Worm (Caenorhabditis elegans) whole organism, young adult: ENCODE results near the gene cutl-18.

ENCODE experiments used
- B0336.3 ChIP-seq: fragments of 200-800 bp; sonication (Bioruptor generic); IDR thresholded peaks from 2 replicates; pipeline ENCODE4 v1.3.6; 2022; ENCODE audit warnings: missing genetic modification characterization, missing compliant biosample characterization
- F23B12.7 ChIP-seq: sonication (generic microtip); optimal IDR thresholded peaks from 2 replicates; lab custom pipeline; 2017; ENCODE audit warnings: missing genetic modification characterization, mild to moderate bottlenecking, missing compliant biosample characterization, antibody characterized with exemption, moderate library complexity; ENCODE audit not compliant: insufficient read depth
- Y95B8A.8 ChIP-seq: fragments of 200-800 bp; sonication (Bioruptor generic); IDR thresholded peaks from 2 replicates; pipeline ENCODE4 v1.3.6; 2022; ENCODE audit warnings: missing genetic modification reagents, missing genetic modification characterization, missing compliant biosample characterization
- ama-1 ChIP-seq, 3 experiments: fragments of 150-350 bp in 1 of 3; sonication (generic microtip) in 2 of 3; optimal IDR thresholded peaks; 2 replicates each; lab custom pipeline; 2014 to 2018; ENCODE audit warnings: missing biosample characterization in 2 of 3, missing genetic modification characterization in 2 of 3, missing genetic modification reagents in 2 of 3
- ceh-91 ChIP-seq: fragments of 200-800 bp; sonication (Bioruptor generic); IDR thresholded peaks from 2 replicates; pipeline ENCODE4 v1.3.6; 2022; ENCODE audit warnings: missing genetic modification reagents, missing genetic modification characterization, missing compliant biosample characterization
- dox-1 ChIP-seq: fragments of 200-800 bp; sonication (Bioruptor generic); IDR thresholded peaks from 2 replicates; pipeline ENCODE4 v1.3.6; 2022; ENCODE audit warnings: missing genetic modification reagents, missing genetic modification characterization, missing compliant biosample characterization
- lin-54 ChIP-seq: fragments of 200-800 bp; sonication (Bioruptor generic); optimal IDR thresholded peaks from 2 replicates; lab custom pipeline; 2018; ENCODE audit warnings: mild to moderate bottlenecking, missing genetic modification characterization, missing compliant biosample characterization
- madf-6 ChIP-seq: fragments of 200-800 bp; sonication (Bioruptor generic); IDR thresholded peaks from 2 replicates; pipeline ENCODE4 v1.3.6; 2022; ENCODE audit warnings: missing genetic modification reagents, missing genetic modification characterization, missing compliant biosample characterization
- pbrm-1 ChIP-seq: fragments of 200-800 bp; sonication (Bioruptor generic); IDR thresholded peaks from 2 replicates; pipeline ENCODE4 v1.3.6; 2022; ENCODE audit warnings: missing genetic modification reagents, missing genetic modification characterization, missing compliant biosample characterization
- pha-4 ChIP-seq: fragments of 150-350 bp; sonication (generic microtip); optimal IDR thresholded peaks from 2 replicates; lab custom pipeline; 2014; ENCODE audit warnings: missing biosample characterization, missing genetic modification reagents, missing genetic modification characterization
- snpc-4 ChIP-seq, 5 experiments: fragments of 150-350 bp in 1 of 5; sonication (generic microtip) in 4 of 5; optimal IDR thresholded peaks; 2 replicates each; lab custom pipeline; 2014 to 2018; ENCODE audit warnings: missing genetic modification characterization in 5 of 5, missing biosample characterization in 3 of 5, antibody characterized with exemption in 2 of 5, mild to moderate bottlenecking in 2 of 5, missing compliant biosample characterization in 2 of 5, missing genotype in 2 of 5, moderate library complexity in 2 of 5, missing genetic modification reagents in 1 of 5
- tbp1 ChIP-seq: fragments of 200-800 bp; sonication (Bioruptor generic); optimal IDR thresholded peaks from 2 replicates; lab custom pipeline; 2018; ENCODE audit warnings: mild to moderate bottlenecking, missing genetic modification characterization, missing compliant biosample characterization
- unc-62 ChIP-seq: fragments of 150-350 bp; optimal IDR thresholded peaks from 2 replicates; lab custom pipeline; 2014; ENCODE audit warnings: missing biosample characterization, missing genetic modification reagents, missing genetic modification characterization

DNA sequence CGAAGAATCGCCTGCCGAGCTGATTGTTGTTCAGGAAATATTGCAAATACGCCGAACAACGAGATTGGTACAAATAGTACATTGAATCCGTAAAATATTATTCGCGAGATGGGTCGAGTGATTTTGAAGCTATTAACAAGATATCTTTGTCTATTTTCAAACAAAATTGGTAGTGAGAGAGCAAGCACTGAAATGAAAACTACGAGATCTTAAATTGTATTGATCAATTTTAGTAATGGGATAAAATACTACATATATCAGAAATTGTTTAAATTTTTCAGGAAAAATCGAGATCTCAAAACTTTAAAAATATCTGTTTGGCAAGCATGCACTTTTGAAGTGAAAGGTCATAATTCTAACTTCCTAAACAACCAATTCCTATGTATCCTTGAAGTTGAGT, 12.5 kb downstream of the cutl-18 start:
- TF ChIP-seq pbrm-1 (GFP tag; lab: Robert Waterston, UW) (no peak), pha-4 (tag; lab: Kevin White, UChicago) (no peak), ceh-91 (GFP tag; lab: Robert Waterston, UW) (no peak), snpc-4 (GFP tag; optimal IDR thresholded peaks at IDR 0.05; lab: Kevin White, UChicago) (no peak), snpc-4 (tag; optimal IDR thresholded peaks at IDR 0.05; lab: Kevin White, UChicago) (no peak), madf-6 (GFP tag; lab: Robert Waterston, UW) (no peak), unc-62 (no peak), lin-54 (GFP tag; lab: Kevin White, UChicago) (no peak), ama-1 (optimal IDR thresholded peaks at IDR 0.05; lab: Kevin White, UChicago) (no peak), ama-1 (GFP tag; optimal IDR thresholded peaks at IDR 0.05; lab: Kevin White, UChicago) (no peak), tbp1 (GFP tag; lab: Kevin White, UChicago) (no peak), dox-1 (no peak), F23B12.7 (tag; lab: Kevin White, UChicago) (no peak), Y95B8A.8 (GFP tag; lab: Robert Waterston, UW) (no peak), B0336.3 (GFP tag; lab: Robert Waterston, UW) (no peak)
